Fruit fly (Drosophila melanogaster): ENCODE measurements around the gene bou.

DNA sequence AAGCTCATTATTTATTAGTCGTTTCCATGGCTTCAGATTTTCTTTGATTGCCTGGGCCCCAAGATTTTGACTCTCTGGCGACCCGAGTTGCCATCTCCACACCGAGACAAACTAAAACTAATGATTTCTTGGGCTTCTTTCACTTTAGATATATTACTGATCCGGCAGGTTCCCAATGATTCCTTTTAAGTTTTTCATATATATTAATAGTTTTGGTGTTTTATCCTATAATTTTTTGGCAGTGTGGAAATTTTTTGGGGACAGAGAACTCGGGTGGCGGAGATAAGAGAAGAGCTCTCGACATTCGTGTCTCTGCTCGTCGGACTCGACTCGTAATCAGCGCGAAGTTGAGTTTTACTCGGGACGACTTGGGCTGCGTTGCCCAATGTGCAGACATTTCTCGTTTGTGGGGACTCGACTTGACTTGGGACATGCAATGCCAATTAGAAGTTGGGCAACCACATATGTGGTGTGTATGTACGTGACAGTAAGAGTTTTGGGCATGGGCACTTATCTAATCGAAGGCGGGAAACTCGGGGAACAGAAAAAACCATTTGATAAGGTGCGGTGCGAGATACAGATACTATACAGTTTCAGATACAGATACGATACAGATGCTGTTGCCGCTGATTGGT lies 15.0 kb downstream of the bou start:
- TF ChIP-seq psq (optimal IDR thresholded peaks at IDR 0.05) (no peak), usp (GFP tag; optimal IDR thresholded peaks at IDR 0.05) (no peak), pan (optimal IDR thresholded peaks at IDR 0.05) (no peak), CG8478 (optimal IDR thresholded peaks at IDR 0.05) (no peak), EcR (GFP tag; optimal IDR thresholded peaks at IDR 0.05) (no peak)

Measured in whole organism.